Worm (Caenorhabditis elegans) whole organism, L3 larva: ENCODE data around the gene srh-270.

Experiments used
- ama-1 ChIP-seq: fragments of 150-350 bp; optimal IDR thresholded peaks from 2 replicates; lab custom pipeline; 2018
- ceh-16 ChIP-seq: sonication (generic microtip); optimal IDR thresholded peaks from 2 replicates; lab custom pipeline; 2017; ENCODE audit warnings: missing biosample characterization, missing genetic modification characterization
- ceh-82 ChIP-seq: fragments of 150-350 bp; optimal IDR thresholded peaks from 2 replicates; lab custom pipeline; 2014; ENCODE audit warnings: missing biosample characterization, missing genetic modification characterization
- daf-12 ChIP-seq: fragments of 150-350 bp; optimal IDR thresholded peaks from 2 replicates; lab custom pipeline; 2014; ENCODE audit warnings: missing biosample characterization, missing genetic modification reagents, missing genetic modification characterization
- egl-5 ChIP-seq: fragments of 150-350 bp; optimal IDR thresholded peaks from 2 replicates; lab custom pipeline; 2017; ENCODE audit warnings: missing biosample characterization, missing genetic modification reagents, missing genetic modification characterization, inconsistent platforms
- elt-1 ChIP-seq: fragments of 150-350 bp; optimal IDR thresholded peaks from 2 replicates; lab custom pipeline; 2014; ENCODE audit warnings: missing biosample characterization, missing genetic modification characterization
- elt-2 ChIP-seq: sonication (generic microtip); optimal IDR thresholded peaks from 2 replicates; lab custom pipeline; 2016; ENCODE audit warnings: missing genetic modification reagents, mild to moderate bottlenecking, missing genetic modification characterization, missing compliant biosample characterization
- eor-1 ChIP-seq, 2 experiments: fragments of 150-350 bp; optimal IDR thresholded peaks; 2 replicates each; lab custom pipeline; 2014 to 2018; ENCODE audit warnings: missing biosample characterization in 2 of 2, missing genetic modification characterization in 2 of 2
- fkh-2 ChIP-seq: fragments of 150-350 bp; optimal IDR thresholded peaks from 2 replicates; lab custom pipeline; 2014; ENCODE audit warnings: missing biosample characterization, missing genetic modification reagents, missing genetic modification characterization
- fos-1 ChIP-seq: fragments of 150-350 bp; optimal IDR thresholded peaks from 2 replicates; lab custom pipeline; 2014; ENCODE audit warnings: missing biosample characterization, missing genetic modification characterization
- hmg-11 ChIP-seq: sonication (generic microtip); optimal IDR thresholded peaks from 2 replicates; lab custom pipeline; 2016; ENCODE audit warnings: missing genetic modification characterization, missing compliant biosample characterization
- jun-1 ChIP-seq: fragments of 150-350 bp; optimal IDR thresholded peaks from 2 replicates; lab custom pipeline; 2014; ENCODE audit warnings: missing biosample characterization, missing genetic modification reagents, missing genetic modification characterization
- lin-39 ChIP-seq: fragments of 150-350 bp; optimal IDR thresholded peaks from 2 replicates; lab custom pipeline; 2018; ENCODE audit warnings: missing biosample characterization, missing genetic modification reagents, missing genetic modification characterization
- lsy-12 ChIP-seq: sonication (generic microtip); optimal IDR thresholded peaks from 2 replicates; lab custom pipeline; 2016; ENCODE audit warnings: mild to moderate bottlenecking, missing genetic modification characterization, missing compliant biosample characterization
- nfya-1 ChIP-seq: sonication (generic microtip); optimal IDR thresholded peaks from 2 replicates; lab custom pipeline; 2017; ENCODE audit warnings: missing genetic modification characterization, mild to moderate bottlenecking, missing compliant biosample characterization, antibody characterized with exemption, moderate library complexity; ENCODE audit not compliant: insufficient read depth
- nhr-11 ChIP-seq: fragments of 150-350 bp; optimal IDR thresholded peaks from 2 replicates; lab custom pipeline; 2014; ENCODE audit warnings: missing biosample characterization, missing genetic modification characterization
- nhr-12 ChIP-seq: fragments of 150-350 bp; optimal IDR thresholded peaks from 2 replicates; lab custom pipeline; 2014; ENCODE audit warnings: missing biosample characterization, missing genetic modification characterization
- nhr-23 ChIP-seq: fragments of 150-350 bp; optimal IDR thresholded peaks from 2 replicates; lab custom pipeline; 2014; ENCODE audit warnings: missing biosample characterization, missing genetic modification reagents, missing genetic modification characterization
- nhr-25 ChIP-seq: sonication (generic microtip); optimal IDR thresholded peaks from 2 replicates; lab custom pipeline; 2017; ENCODE audit warnings: missing biosample characterization, missing genetic modification characterization
- nhr-28 ChIP-seq: fragments of 150-350 bp; optimal IDR thresholded peaks from 2 replicates; lab custom pipeline; 2014; ENCODE audit warnings: missing biosample characterization, missing genetic modification characterization
- nhr-43 ChIP-seq: sonication (generic microtip); optimal IDR thresholded peaks from 2 replicates; lab custom pipeline; 2016; ENCODE audit warnings: mild to moderate bottlenecking, missing genetic modification characterization, missing compliant biosample characterization; ENCODE audit not compliant: poor library complexity, severe bottlenecking
- nhr-67 ChIP-seq: fragments of 150-350 bp; optimal IDR thresholded peaks from 2 replicates; lab custom pipeline; 2014; ENCODE audit warnings: missing biosample characterization, missing genetic modification characterization
- nhr-76 ChIP-seq: fragments of 150-350 bp; sonication (generic microtip); optimal IDR thresholded peaks from 5 replicates; lab custom pipeline; 2014; ENCODE audit warnings: missing biosample characterization, missing genetic modification characterization
- nhr-77 ChIP-seq: fragments of 150-350 bp; optimal IDR thresholded peaks from 2 replicates; lab custom pipeline; 2014; ENCODE audit warnings: missing biosample characterization, missing genetic modification characterization
- pqm-1 ChIP-seq: fragments of 150-350 bp; optimal IDR thresholded peaks from 2 replicates; lab custom pipeline; 2017; ENCODE audit warnings: missing biosample characterization, missing genetic modification characterization, inconsistent platforms
- sea-2 ChIP-seq: fragments of 150-350 bp; sonication (generic microtip); optimal IDR thresholded peaks from 4 replicates; lab custom pipeline; 2014; ENCODE audit warnings: missing biosample characterization, missing genetic modification reagents, missing genetic modification characterization
- skn-1 ChIP-seq: fragments of 150-350 bp; optimal IDR thresholded peaks from 2 replicates; lab custom pipeline; 2014; ENCODE audit warnings: missing biosample characterization, missing genetic modification characterization
- snpc-4 ChIP-seq: fragments of 150-350 bp; optimal IDR thresholded peaks from 2 replicates; lab custom pipeline; 2014; ENCODE audit warnings: missing biosample characterization, missing genetic modification characterization
- tbx-2 ChIP-seq: sonication (generic microtip); optimal IDR thresholded peaks from 2 replicates; lab custom pipeline; 2016; ENCODE audit warnings: mild to moderate bottlenecking, missing genetic modification characterization, missing compliant biosample characterization
- unc-39 ChIP-seq: sonication (generic microtip); optimal IDR thresholded peaks from 4 replicates; lab custom pipeline; 2017; ENCODE audit warnings: missing biosample characterization, missing genetic modification characterization
- unc-62 ChIP-seq: fragments of 150-350 bp; sonication (generic microtip); optimal IDR thresholded peaks from 4 replicates; lab custom pipeline; 2014; ENCODE audit warnings: missing biosample characterization, missing genetic modification reagents, missing genetic modification characterization
- zag-1 ChIP-seq: fragments of 150-350 bp; optimal IDR thresholded peaks from 2 replicates; lab custom pipeline; 2014; ENCODE audit warnings: missing biosample characterization, missing genetic modification characterization
- ztf-4 ChIP-seq: fragments of 150-350 bp; optimal IDR thresholded peaks from 2 replicates; lab custom pipeline; 2014; ENCODE audit warnings: missing biosample characterization, missing genetic modification characterization

Gene srh-270

ce11 chrV:2825978-2826377 is 35.4 kb downstream of the srh-270 start:
- TF ChIP-seq unc-62 (GFP tag; lab: Kevin White, UChicago) (no peak), nhr-76 (no peak), jun-1 (no peak), tbx-2 (no peak), ceh-16 (tag; lab: Kevin White, UChicago) (no peak), pqm-1 (tag; lab: Kevin White, UChicago) (no peak), elt-2 (tag; lab: Kevin White, UChicago) (no peak), nhr-25 (tag; lab: Kevin White, UChicago) (no peak), fkh-2 (no peak), lin-39 (tag; lab: Kevin White, UChicago) (no peak), ama-1 (lab: Kevin White, UChicago) (no peak), egl-5 (no peak), elt-1 (tag; lab: Kevin White, UChicago) (no peak), nhr-12 (tag; lab: Kevin White, UChicago) (no peak)

ce11 chrV:2821618-2822272 is 39.7 kb downstream of the srh-270 start, which contains the start of gene srh-36:
TSS of gene srh-36 (minus strand) at chrV:2821668.
- TF ChIP-seq nhr-76 (no peak), nfya-1 (tag; lab: Kevin White, UChicago) (peak; percentile 46), snpc-4 (tag; lab: Kevin White, UChicago) (no peak)

- no peak for TF ChIP-seq elt-1 (tag; lab: Kevin White, UChicago)
- TF ChIP-seq nhr-11, result no peak
Observed at ce11 chrV:2818117-2818516, 43.3 kb downstream of the srh-270 start, which contains the start of gene srt-34. TSS of gene srt-34 (minus strand) at chrV:2818217.

- TF ChIP-seq ceh-82 (tag; lab: Kevin White, UChicago), result no peak
- no peak for TF ChIP-seq hmg-11 (tag; lab: Kevin White, UChicago)
- TF ChIP-seq nhr-76, result no peak
- TF ChIP-seq elt-1 (tag; lab: Kevin White, UChicago), result no peak
- no peak for TF ChIP-seq ztf-4 (tag; lab: Kevin White, UChicago)
- no peak for TF ChIP-seq lin-39 (tag; lab: Kevin White, UChicago)
- no peak for TF ChIP-seq nhr-23 (tag; lab: Kevin White, UChicago)
- no peak for TF ChIP-seq zag-1 (tag; lab: Kevin White, UChicago)
- no peak for TF ChIP-seq sea-2 (GFP tag; lab: Kevin White, UChicago)
- TF ChIP-seq unc-39 (tag; lab: Kevin White, UChicago), result no peak
- TF ChIP-seq lsy-12 (tag; lab: Kevin White, UChicago), result no peak
- no peak for TF ChIP-seq nhr-67 (tag; lab: Kevin White, UChicago)
- no peak for TF ChIP-seq nhr-11
- TF ChIP-seq nhr-25 (tag; lab: Kevin White, UChicago), result no peak
- TF ChIP-seq eor-1 (tag; optimal IDR thresholded peaks at IDR 0.05; lab: Kevin White, UChicago), result no peak
- no peak for TF ChIP-seq pqm-1 (tag; lab: Kevin White, UChicago)
- no peak for TF ChIP-seq nhr-28 (tag; lab: Kevin White, UChicago)
- no peak for TF ChIP-seq daf-12 (tag; lab: Kevin White, UChicago)
- TF ChIP-seq skn-1 (tag; lab: Kevin White, UChicago), result no peak
Observed at ce11 chrV:2815956-2816355, 45.4 kb downstream of the srh-270 start, which contains the start of gene F54E2.5. TSS of gene F54E2.5 (minus strand) at chrV:2816056.

- TF ChIP-seq nhr-67 (tag; lab: Kevin White, UChicago), result no peak
- no peak for TF ChIP-seq nhr-43 (tag; lab: Kevin White, UChicago)
- no peak for TF ChIP-seq jun-1
- TF ChIP-seq nhr-28 (tag; lab: Kevin White, UChicago), result no peak
- TF ChIP-seq fos-1 (tag; lab: Kevin White, UChicago), result no peak
- no peak for TF ChIP-seq zag-1 (tag; lab: Kevin White, UChicago)
- TF ChIP-seq skn-1 (tag; lab: Kevin White, UChicago), result no peak
- TF ChIP-seq nhr-77, result no peak
- no peak for TF ChIP-seq elt-2 (tag; lab: Kevin White, UChicago)
- TF ChIP-seq lsy-12 (tag; lab: Kevin White, UChicago), result no peak
Observed at ce11 chrV:2813856-2814255, 47.5 kb downstream of the srh-270 start, which contains the start of gene F54E2.9. TSS of gene F54E2.9 (minus strand) at chrV:2813987.
